Worm (Caenorhabditis elegans) whole organism, young adult: ENCODE measurements around the gene tag-266.

ENCODE experiments used
- C17E4.6 ChIP-seq: fragments of 200-800 bp; sonication (Bioruptor generic); IDR thresholded peaks from 2 replicates; pipeline ENCODE4 v1.3.6; 2022; ENCODE audit warnings: missing genetic modification reagents, missing genetic modification characterization, missing compliant biosample characterization
- F22D6.2 ChIP-seq: sonication (generic microtip); optimal IDR thresholded peaks from 2 replicates; lab custom pipeline; 2016; ENCODE audit warnings: mild to moderate bottlenecking, missing genetic modification characterization, missing compliant biosample characterization
- hmg-20 ChIP-seq: fragments of 200-800 bp; sonication (Bioruptor generic); IDR thresholded peaks from 2 replicates; pipeline ENCODE4 v1.3.6; 2022; ENCODE audit warnings: missing genetic modification reagents, missing genetic modification characterization, missing compliant biosample characterization
- pha-4 ChIP-seq: fragments of 150-350 bp; sonication (generic microtip); optimal IDR thresholded peaks from 2 replicates; lab custom pipeline; 2014; ENCODE audit warnings: missing biosample characterization, missing genetic modification reagents, missing genetic modification characterization
- rpc-1 ChIP-seq, 2 experiments: fragments of 150-350 bp in 1 of 2; sonication (generic microtip) in 1 of 2; optimal IDR thresholded peaks; 2 replicates each; lab custom pipeline; 2014 to 2018; ENCODE audit warnings: missing biosample characterization in 1 of 2, missing genetic modification characterization in 1 of 2, missing genetic modification reagents in 1 of 2, missing genotype in 1 of 2
- snpc-3.4 ChIP-seq: sonication (generic microtip); optimal IDR thresholded peaks from 2 replicates; lab custom pipeline; 2017; ENCODE audit warnings: missing genetic modification characterization, mild to moderate bottlenecking, missing compliant biosample characterization, antibody characterized with exemption, moderate library complexity, missing genotype, missing genetic modification reagents
- tbp1 ChIP-seq: fragments of 200-800 bp; sonication (Bioruptor generic); optimal IDR thresholded peaks from 2 replicates; lab custom pipeline; 2018; ENCODE audit warnings: mild to moderate bottlenecking, missing genetic modification characterization, missing compliant biosample characterization
- unc-62 ChIP-seq: fragments of 150-350 bp; optimal IDR thresholded peaks from 2 replicates; lab custom pipeline; 2014; ENCODE audit warnings: missing biosample characterization, missing genetic modification reagents, missing genetic modification characterization
- ztf-25 ChIP-seq: fragments of 200-800 bp; sonication (Bioruptor generic); IDR thresholded peaks from 2 replicates; pipeline ENCODE4 v1.3.6; 2022; ENCODE audit warnings: missing genetic modification reagents, missing genetic modification characterization, missing compliant biosample characterization

DNA sequence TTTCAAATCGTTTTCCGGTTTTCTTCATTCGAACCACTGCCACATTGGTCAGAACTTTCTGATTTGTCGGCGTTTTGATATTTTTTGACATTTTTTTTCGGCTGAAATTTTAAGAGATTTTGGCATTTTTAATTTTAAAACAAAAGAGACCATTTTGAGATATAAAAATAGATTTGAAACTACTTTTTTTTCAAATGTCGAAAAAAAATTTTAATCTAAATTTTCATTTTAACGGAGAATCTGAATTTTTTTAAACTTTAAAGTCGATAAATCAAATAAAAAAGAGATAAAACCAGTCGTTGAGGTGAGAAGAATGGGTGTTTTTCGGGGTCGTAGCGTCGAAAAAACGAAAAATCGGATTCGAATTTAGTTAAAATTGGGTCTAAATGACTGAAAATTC lies 1.7 kb downstream of the tag-266 start, which contains the start of gene sbds-1:
- TF ChIP-seq unc-62 (no peak), pha-4 (tag; lab: Kevin White, UChicago) (no peak), F22D6.2 (no peak), hmg-20 (GFP tag; lab: Robert Waterston, UW) (no peak), rpc-1 (optimal IDR thresholded peaks at IDR 0.05; lab: Kevin White, UChicago) (no peak), rpc-1 (tag; optimal IDR thresholded peaks at IDR 0.05; lab: Kevin White, UChicago) (no peak), ztf-25 (no peak), snpc-3.4 (no peak), tbp1 (GFP tag; lab: Kevin White, UChicago) (no peak), C17E4.6 (GFP tag; lab: Robert Waterston, UW) (no peak)
